Worm (Caenorhabditis elegans): ENCODE data around the gene Y9C9A.5.

Y9C9A.5 gene

DNA sequence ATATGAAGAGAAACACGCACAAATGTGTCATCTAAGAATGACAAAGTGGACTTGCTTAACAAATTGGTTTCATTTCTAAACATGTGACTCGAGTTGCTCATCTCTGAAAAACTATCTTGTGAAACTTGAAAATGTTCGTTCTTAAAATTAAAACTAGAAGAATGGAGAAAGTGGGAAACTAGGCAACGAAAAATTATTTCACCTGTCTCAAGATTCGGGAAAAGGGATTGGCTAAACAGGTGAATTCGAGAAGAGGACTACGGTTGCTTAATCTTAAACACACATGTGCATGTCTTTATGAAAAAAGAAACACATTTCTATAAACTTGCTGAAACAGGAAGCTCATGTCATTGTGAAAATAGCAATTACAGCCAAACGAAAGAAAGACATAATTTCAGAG, 39.2 kb downstream of the Y9C9A.5 start, which contains the start of gene srz-24:
srz-24 (minus strand) TSS at position 101 of the 400 bp plus-strand sequence.
- no peak for TF ChIP-seq klf-2 (GFP tag; conservative IDR thresholded peaks at IDR 0.05)
- TF ChIP-seq tab-1 (GFP tag; IDR thresholded peaks at IDR 0.05): no peak
- no peak for TF ChIP-seq cog-1 (tag; optimal IDR thresholded peaks at IDR 0.05)
- no peak for TF ChIP-seq flt-1 (GFP tag; IDR thresholded peaks at IDR 0.05)
- TF ChIP-seq med-1 (GFP tag; optimal IDR thresholded peaks at IDR 0.05; ENCODE audit: insufficient read depth): no peak
- no peak for TF ChIP-seq ztf-29 (GFP tag; IDR thresholded peaks at IDR 0.05)
- TF ChIP-seq ref-1 (GFP tag; conservative IDR thresholded peaks at IDR 0.05): no peak
- TF ChIP-seq T22C8.4 (GFP tag; IDR thresholded peaks at IDR 0.05): no peak
- TF ChIP-seq ztf-23 (GFP tag; IDR thresholded peaks at IDR 0.05): no peak

ce11 chrIV:4982477-4982876, 40.7 kb downstream of the Y9C9A.5 start, which contains the start of gene E03H12.4:
TSS of gene E03H12.4 (plus strand) at chrIV:4982596.
- TF ChIP-seq med-1 (GFP tag; optimal IDR thresholded peaks at IDR 0.05; ENCODE audit: insufficient read depth) (no peak), ztf-23 (GFP tag; IDR thresholded peaks at IDR 0.05) (no peak), klf-2 (GFP tag; conservative IDR thresholded peaks at IDR 0.05) (no peak), ref-1 (GFP tag; conservative IDR thresholded peaks at IDR 0.05) (no peak), ztf-29 (GFP tag; IDR thresholded peaks at IDR 0.05) (no peak), flt-1 (GFP tag; IDR thresholded peaks at IDR 0.05) (no peak), tab-1 (GFP tag; IDR thresholded peaks at IDR 0.05) (no peak), cog-1 (tag; optimal IDR thresholded peaks at IDR 0.05) (no peak), T22C8.4 (GFP tag; IDR thresholded peaks at IDR 0.05) (no peak)

DNA sequence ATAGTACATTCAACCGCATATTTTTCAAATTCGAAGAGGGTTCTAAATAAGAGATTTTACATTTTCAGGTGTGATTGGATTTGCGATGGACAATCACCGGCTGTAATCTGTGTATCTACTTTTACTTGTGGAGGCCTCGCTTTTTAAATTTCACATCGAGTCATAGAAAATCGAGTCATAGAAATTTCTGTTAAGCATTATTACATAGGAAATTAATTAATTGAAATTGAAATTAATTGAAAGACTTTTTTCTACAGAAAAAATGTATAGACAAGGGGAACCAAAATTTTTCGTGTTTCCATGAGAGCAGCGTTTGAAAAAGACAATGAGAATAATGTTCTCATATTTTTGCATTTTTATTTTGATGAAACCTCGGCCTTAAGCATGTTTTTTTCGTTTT, 42.0 kb downstream of the Y9C9A.5 start, which contains the start of gene clec-176:
clec-176 (plus strand) TSS at position 301 of the 400 bp plus-strand sequence.
- no peak for TF ChIP-seq ref-1 (GFP tag; conservative IDR thresholded peaks at IDR 0.05)
- TF ChIP-seq cog-1 (tag; optimal IDR thresholded peaks at IDR 0.05): no peak
- no peak for TF ChIP-seq tab-1 (GFP tag; IDR thresholded peaks at IDR 0.05)
- no peak for TF ChIP-seq ztf-29 (GFP tag; IDR thresholded peaks at IDR 0.05)
- TF ChIP-seq flt-1 (GFP tag; IDR thresholded peaks at IDR 0.05): no peak
- TF ChIP-seq ztf-23 (GFP tag; IDR thresholded peaks at IDR 0.05): no peak
- TF ChIP-seq T22C8.4 (GFP tag; IDR thresholded peaks at IDR 0.05): no peak
- TF ChIP-seq klf-2 (GFP tag; conservative IDR thresholded peaks at IDR 0.05): no peak
- no peak for TF ChIP-seq med-1 (GFP tag; optimal IDR thresholded peaks at IDR 0.05; ENCODE audit: insufficient read depth)

- TF ChIP-seq flt-1 (GFP tag; IDR thresholded peaks at IDR 0.05): no peak
- TF ChIP-seq med-1 (GFP tag; optimal IDR thresholded peaks at IDR 0.05; ENCODE audit: insufficient read depth): no peak
- TF ChIP-seq ztf-29 (GFP tag; IDR thresholded peaks at IDR 0.05): no peak
- TF ChIP-seq T22C8.4 (GFP tag; IDR thresholded peaks at IDR 0.05): no peak
- TF ChIP-seq klf-2 (GFP tag; conservative IDR thresholded peaks at IDR 0.05): no peak
- TF ChIP-seq ztf-23 (GFP tag; IDR thresholded peaks at IDR 0.05): no peak
- no peak for TF ChIP-seq ref-1 (GFP tag; conservative IDR thresholded peaks at IDR 0.05)
- no peak for TF ChIP-seq tab-1 (GFP tag; IDR thresholded peaks at IDR 0.05)
- TF ChIP-seq cog-1 (tag; optimal IDR thresholded peaks at IDR 0.05): no peak
Observed at ce11 chrIV:4986246-4986645, 44.5 kb downstream of the Y9C9A.5 start, which contains the start of gene clec-177. TSS of gene clec-177 (plus strand) at chrIV:4986546.

ce11 chrIV:4988531-4988930, 46.8 kb downstream of the Y9C9A.5 start, which contains the start of gene E03H12.7:
TSS of gene E03H12.7 (minus strand) at chrIV:4988631.
- TF ChIP-seq med-1 (GFP tag; optimal IDR thresholded peaks at IDR 0.05; ENCODE audit: insufficient read depth) (no peak), flt-1 (GFP tag; IDR thresholded peaks at IDR 0.05) (no peak), tab-1 (GFP tag; IDR thresholded peaks at IDR 0.05) (no peak), ref-1 (GFP tag; conservative IDR thresholded peaks at IDR 0.05) (no peak), ztf-29 (GFP tag; IDR thresholded peaks at IDR 0.05) (no peak), cog-1 (tag; optimal IDR thresholded peaks at IDR 0.05) (no peak), ztf-23 (GFP tag; IDR thresholded peaks at IDR 0.05) (no peak), klf-2 (GFP tag; conservative IDR thresholded peaks at IDR 0.05) (no peak), T22C8.4 (GFP tag; IDR thresholded peaks at IDR 0.05) (no peak)

ce11 chrIV:4992089-4992488, 50.3 kb downstream of the Y9C9A.5 start, which contains the start of gene str-162:
TSS of gene str-162 (plus strand) at chrIV:4992389.
- TF ChIP-seq klf-2 (GFP tag; conservative IDR thresholded peaks at IDR 0.05): no peak
- TF ChIP-seq cog-1 (tag; optimal IDR thresholded peaks at IDR 0.05): no peak
- TF ChIP-seq flt-1 (GFP tag; IDR thresholded peaks at IDR 0.05): no peak
- no peak for TF ChIP-seq tab-1 (GFP tag; IDR thresholded peaks at IDR 0.05)
- no peak for TF ChIP-seq ztf-23 (GFP tag; IDR thresholded peaks at IDR 0.05)
- TF ChIP-seq ztf-29 (GFP tag; IDR thresholded peaks at IDR 0.05): no peak
- no peak for TF ChIP-seq T22C8.4 (GFP tag; IDR thresholded peaks at IDR 0.05)
- no peak for TF ChIP-seq med-1 (GFP tag; optimal IDR thresholded peaks at IDR 0.05; ENCODE audit: insufficient read depth)
- no peak for TF ChIP-seq ref-1 (GFP tag; conservative IDR thresholded peaks at IDR 0.05)

ce11 chrIV:4993128-4993527, 51.3 kb downstream of the Y9C9A.5 start:
- no peak for TF ChIP-seq cog-1 (tag; optimal IDR thresholded peaks at IDR 0.05)
- TF ChIP-seq ref-1 (GFP tag; conservative IDR thresholded peaks at IDR 0.05): no peak
- no peak for TF ChIP-seq T22C8.4 (GFP tag; IDR thresholded peaks at IDR 0.05)
- no peak for TF ChIP-seq klf-2 (GFP tag; conservative IDR thresholded peaks at IDR 0.05)
- TF ChIP-seq med-1 (GFP tag; optimal IDR thresholded peaks at IDR 0.05; ENCODE audit: insufficient read depth): no peak
- TF ChIP-seq tab-1 (GFP tag; IDR thresholded peaks at IDR 0.05): no peak
- no peak for TF ChIP-seq flt-1 (GFP tag; IDR thresholded peaks at IDR 0.05)
- no peak for TF ChIP-seq ztf-29 (GFP tag; IDR thresholded peaks at IDR 0.05)
- TF ChIP-seq ztf-23 (GFP tag; IDR thresholded peaks at IDR 0.05): no peak
